Worm (Caenorhabditis elegans) whole organism, L1 larva: ENCODE data around the gene ceh-14.

ENCODE experiments used
- C04F5.9 ChIP-seq: sonication (generic microtip); optimal IDR thresholded peaks from 2 replicates; lab custom pipeline; 2016; ENCODE audit warnings: missing genetic modification characterization, missing compliant biosample characterization
- C16A3.4 ChIP-seq: fragments of 150-350 bp; optimal IDR thresholded peaks from 2 replicates; lab custom pipeline; 2014; ENCODE audit warnings: missing biosample characterization, missing genetic modification characterization
- F16B12.6 ChIP-seq: fragments of 150-350 bp; optimal IDR thresholded peaks from 2 replicates; lab custom pipeline; 2014; ENCODE audit warnings: missing biosample characterization, missing genetic modification characterization
- aha-1 ChIP-seq: fragments of 150-350 bp; optimal IDR thresholded peaks from 2 replicates; lab custom pipeline; 2014; ENCODE audit warnings: missing biosample characterization, missing genetic modification characterization
- alr-1 ChIP-seq: fragments of 200-800 bp; sonication (Bioruptor generic); optimal IDR thresholded peaks from 2 replicates; lab custom pipeline; 2018; ENCODE audit warnings: borderline replicate concordance, mild to moderate bottlenecking, missing genetic modification characterization, missing compliant biosample characterization
- blmp-1 ChIP-seq: fragments of 150-350 bp; optimal IDR thresholded peaks from 2 replicates; lab custom pipeline; 2014; ENCODE audit warnings: missing biosample characterization, missing genetic modification characterization
- ceh-8 ChIP-seq: fragments of 200-800 bp; sonication (Bioruptor generic); optimal IDR thresholded peaks from 2 replicates; lab custom pipeline; 2018; ENCODE audit warnings: mild to moderate bottlenecking, missing genetic modification characterization, moderate library complexity, missing compliant biosample characterization
- ceh-82 ChIP-seq, 3 experiments: fragments of 150-350 bp in 1 of 3; sonication (generic microtip) in 2 of 3; optimal IDR thresholded peaks; 2 replicates each; lab custom pipeline; 2014 to 2017; ENCODE audit warnings: missing biosample characterization in 3 of 3, missing genetic modification characterization in 3 of 3
- dsc-1 ChIP-seq: sonication (generic microtip); optimal IDR thresholded peaks from 2 replicates; lab custom pipeline; 2016; ENCODE audit warnings: mild to moderate bottlenecking, missing genetic modification characterization, missing compliant biosample characterization
- egl-13 ChIP-seq: sonication (generic microtip); optimal IDR thresholded peaks from 2 replicates; lab custom pipeline; 2016; ENCODE audit warnings: missing genotype, missing genetic modification reagents, missing genetic modification characterization, missing compliant biosample characterization
- egl-27 ChIP-seq, 2 experiments: fragments of 150-350 bp in 1 of 2; sonication (generic microtip); optimal IDR thresholded peaks; 3 replicates each; lab custom pipeline; 2017 to 2018; ENCODE audit warnings: missing biosample characterization in 2 of 2, missing genetic modification characterization in 2 of 2, missing genetic modification reagents in 2 of 2
- elt-2 ChIP-seq: sonication (generic microtip); optimal IDR thresholded peaks from 2 replicates; lab custom pipeline; 2016; ENCODE audit warnings: missing genetic modification characterization, mild to moderate bottlenecking, inconsistent platforms, missing compliant biosample characterization, missing genetic modification reagents
- elt-3 ChIP-seq, 6 experiments: fragments of 150-350 bp in 1 of 6; sonication (generic microtip); optimal IDR thresholded peaks; 2 replicates each; lab custom pipeline; 2017 to 2018; ENCODE audit warnings: missing biosample characterization in 6 of 6, missing genetic modification characterization in 6 of 6, inconsistent platforms in 1 of 6
- ets-5 ChIP-seq: fragments of 200-800 bp; sonication (Bioruptor generic); IDR thresholded peaks from 2 replicates; pipeline ENCODE4 v1.3.6; 2022; ENCODE audit warnings: missing genetic modification characterization, missing compliant biosample characterization
- fkh-10 ChIP-seq: sonication (generic microtip); optimal IDR thresholded peaks from 2 replicates; lab custom pipeline; 2017; ENCODE audit warnings: missing biosample characterization, missing genetic modification reagents, missing genetic modification characterization
- fkh-4 ChIP-seq: sonication (generic microtip); optimal IDR thresholded peaks from 2 replicates; lab custom pipeline; 2016; ENCODE audit warnings: missing compliant biosample characterization, missing genetic modification characterization, borderline replicate concordance
- fos-1 ChIP-seq: fragments of 150-350 bp; optimal IDR thresholded peaks from 2 replicates; lab custom pipeline; 2014; ENCODE audit warnings: missing biosample characterization, missing genetic modification characterization
- hlh-17 ChIP-seq: fragments of 200-800 bp; sonication (Bioruptor generic); optimal IDR thresholded peaks from 2 replicates; lab custom pipeline; 2018; ENCODE audit warnings: missing genetic modification characterization, mild to moderate bottlenecking, missing compliant biosample characterization, moderate library complexity, borderline replicate concordance
- hlh-4 ChIP-seq: sonication (generic microtip); optimal IDR thresholded peaks from 2 replicates; lab custom pipeline; 2016; ENCODE audit warnings: mild to moderate bottlenecking, missing genetic modification characterization, missing compliant biosample characterization
- isw-1 ChIP-seq: fragments of 200-800 bp; sonication (Bioruptor generic); IDR thresholded peaks from 2 replicates; pipeline ENCODE4 v1.3.6; 2022; ENCODE audit warnings: missing genetic modification characterization, missing compliant biosample characterization
- jun-1 ChIP-seq: fragments of 150-350 bp; optimal IDR thresholded peaks from 2 replicates; lab custom pipeline; 2014; ENCODE audit warnings: missing biosample characterization, missing genetic modification reagents, missing genetic modification characterization
- lin-14 ChIP-seq: fragments of 200-800 bp; sonication (Bioruptor generic); optimal IDR thresholded peaks from 2 replicates; lab custom pipeline; 2018; ENCODE audit warnings: mild to moderate bottlenecking, missing genetic modification characterization, moderate library complexity, missing compliant biosample characterization
- lin-15B ChIP-seq: fragments of 150-350 bp; sonication (generic microtip); optimal IDR thresholded peaks from 3 replicates; lab custom pipeline; 2014; ENCODE audit warnings: missing biosample characterization, missing genetic modification characterization
- lin-35 ChIP-seq, 2 experiments: fragments of 150-350 bp; optimal IDR thresholded peaks; 2 replicates each; lab custom pipeline; 2014; ENCODE audit warnings: missing biosample characterization in 2 of 2, missing genetic modification characterization in 2 of 2, missing genetic modification reagents in 2 of 2
- lin-39 ChIP-seq: fragments of 150-350 bp; optimal IDR thresholded peaks from 2 replicates; lab custom pipeline; 2014; ENCODE audit warnings: missing biosample characterization, missing genetic modification reagents, missing genetic modification characterization
- lir-3 ChIP-seq: sonication (generic microtip); optimal IDR thresholded peaks from 2 replicates; lab custom pipeline; 2016; ENCODE audit warnings: mild to moderate bottlenecking, missing genetic modification characterization, moderate library complexity, missing compliant biosample characterization; ENCODE audit not compliant: poor library complexity
- lsy-2 ChIP-seq, 2 experiments: fragments of 150-350 bp; optimal IDR thresholded peaks; 2 replicates each; lab custom pipeline; 2014; ENCODE audit warnings: missing biosample characterization in 2 of 2, missing genetic modification characterization in 2 of 2
- mep-1 ChIP-seq: fragments of 150-350 bp; optimal IDR thresholded peaks from 2 replicates; lab custom pipeline; 2014; ENCODE audit warnings: missing biosample characterization, missing genetic modification characterization
- nhr-11 ChIP-seq: fragments of 150-350 bp; optimal IDR thresholded peaks from 2 replicates; lab custom pipeline; 2014; ENCODE audit warnings: missing biosample characterization, missing genetic modification characterization
- nhr-19 ChIP-seq: fragments of 200-800 bp; sonication (Bioruptor generic); conservative IDR thresholded peaks from 2 replicates; pipeline ENCODE4 v1.3.6; 2022; ENCODE audit warnings: missing genetic modification characterization, missing compliant biosample characterization
- nhr-71 ChIP-seq: sonication (generic microtip); optimal IDR thresholded peaks from 2 replicates; lab custom pipeline; 2016; ENCODE audit warnings: mild to moderate bottlenecking, missing genetic modification characterization, moderate library complexity, missing compliant biosample characterization
- nhr-76 ChIP-seq: sonication (generic microtip); optimal IDR thresholded peaks from 2 replicates; lab custom pipeline; 2017; ENCODE audit warnings: missing biosample characterization, missing genetic modification characterization
- nhr-85 ChIP-seq: sonication (generic microtip); peaks from one replicate; lab custom pipeline; 2016; ENCODE audit warnings: missing genetic modification characterization, inconsistent platforms, missing compliant biosample characterization
- nhr-90 ChIP-seq: sonication (generic microtip); optimal IDR thresholded peaks from 2 replicates; lab custom pipeline; 2016; ENCODE audit warnings: mild to moderate bottlenecking, missing genetic modification characterization, missing compliant biosample characterization; ENCODE audit not compliant: poor library complexity
- pag-3 ChIP-seq: sonication (generic microtip); optimal IDR thresholded peaks from 2 replicates; lab custom pipeline; 2017; ENCODE audit warnings: missing genetic modification characterization, mild to moderate bottlenecking, missing compliant biosample characterization, antibody characterized with exemption, borderline replicate concordance; ENCODE audit not compliant: insufficient read depth
- pqm-1 ChIP-seq: sonication (generic microtip); optimal IDR thresholded peaks from 3 replicates; lab custom pipeline; 2017; ENCODE audit warnings: missing biosample characterization, missing genetic modification characterization
- rnt-1 ChIP-seq: sonication (generic microtip); optimal IDR thresholded peaks from 2 replicates; lab custom pipeline; 2016; ENCODE audit warnings: mild to moderate bottlenecking, missing genetic modification characterization, moderate library complexity, missing compliant biosample characterization
- skn-1 ChIP-seq: fragments of 150-350 bp; optimal IDR thresholded peaks from 2 replicates; lab custom pipeline; 2014; ENCODE audit warnings: missing biosample characterization, missing genetic modification characterization
- snu-23 ChIP-seq: sonication (generic microtip); optimal IDR thresholded peaks from 2 replicates; lab custom pipeline; 2016; ENCODE audit warnings: missing genetic modification characterization, missing compliant biosample characterization
- sox-4 ChIP-seq: sonication (generic microtip); optimal IDR thresholded peaks from 2 replicates; lab custom pipeline; 2016; ENCODE audit warnings: missing genetic modification characterization, missing compliant biosample characterization
- sup-37 ChIP-seq: fragments of 200-800 bp; sonication (Bioruptor generic); optimal IDR thresholded peaks from 2 replicates; lab custom pipeline; 2018; ENCODE audit warnings: mild to moderate bottlenecking, missing genetic modification characterization, missing compliant biosample characterization
- swsn-7 ChIP-seq: sonication (generic microtip); optimal IDR thresholded peaks from 2 replicates; lab custom pipeline; 2016; ENCODE audit warnings: missing genetic modification characterization, missing compliant biosample characterization
- unc-130 ChIP-seq: fragments of 150-350 bp; optimal IDR thresholded peaks from 2 replicates; lab custom pipeline; 2017; ENCODE audit warnings: missing biosample characterization, missing genetic modification characterization, inconsistent platforms
- unc-30 ChIP-seq: sonication (generic microtip); optimal IDR thresholded peaks from 2 replicates; lab custom pipeline; 2017; ENCODE audit warnings: missing biosample characterization, missing genetic modification characterization
- unc-98 ChIP-seq: fragments of 200-800 bp; sonication (Bioruptor generic); IDR thresholded peaks from 2 replicates; pipeline ENCODE4 v1.3.6; 2022; ENCODE audit warnings: missing genetic modification characterization, missing compliant biosample characterization
- xbp-1 ChIP-seq: sonication (generic microtip); optimal IDR thresholded peaks from 2 replicates; lab custom pipeline; 2016; ENCODE audit warnings: missing genetic modification characterization, missing compliant biosample characterization
- ztf-11 ChIP-seq, 2 experiments: sonication (generic microtip); optimal IDR thresholded peaks; 2 replicates each; lab custom pipeline; 2016 to 2017; ENCODE audit warnings: missing genetic modification characterization in 2 of 2, missing biosample characterization in 1 of 2, missing compliant biosample characterization in 1 of 2
- ztf-4 ChIP-seq: fragments of 150-350 bp; optimal IDR thresholded peaks from 2 replicates; lab custom pipeline; 2014; ENCODE audit warnings: missing biosample characterization, missing genetic modification characterization

The ceh-14 gene

ce11 chrX:7568684-7569289 is 36.3 kb upstream of the ceh-14 start (continued):
- TF ChIP-seq swsn-7 (no peak), aha-1 (tag; lab: Kevin White, UChicago) (no peak), rnt-1 (tag; lab: Kevin White, UChicago) (no peak), ceh-8 (GFP tag; lab: Kevin White, UChicago) (no peak), C04F5.9 (tag; lab: Kevin White, UChicago) (no peak), fos-1 (tag; lab: Kevin White, UChicago) (no peak), snu-23 (GFP tag; lab: Kevin White, UChicago) (peak; percentile 36), sup-37 (no peak), elt-3 (tag; optimal IDR thresholded peaks at IDR 0.05; lab: Kevin White, UChicago) (peak in 3 of 6 experiments; percentile 46 to 57 (median 55)), C16A3.4 (tag; lab: Kevin White, UChicago) (no peak), hlh-17 (GFP tag; lab: Kevin White, UChicago) (no peak), alr-1 (tag; lab: Kevin White, UChicago) (no peak), isw-1 (GFP tag; lab: Robert Waterston, UW) (no peak), skn-1 (tag; lab: Kevin White, UChicago) (no peak), pqm-1 (tag; lab: Kevin White, UChicago) (no peak), ztf-4 (no peak), dsc-1 (no peak), egl-13 (tag; lab: Kevin White, UChicago) (no peak), egl-27 (tag; optimal IDR thresholded peaks at IDR 0.05; lab: Kevin White, UChicago) (no peak), lin-39 (no peak), nhr-76 (no peak), lin-15B (tag; lab: Kevin White, UChicago) (no peak), elt-2 (tag; lab: Kevin White, UChicago) (no peak), lir-3 (tag; lab: Kevin White, UChicago) (no peak), blmp-1 (tag; lab: Kevin White, UChicago) (peak; percentile 24), unc-30 (tag; lab: Kevin White, UChicago) (no peak), ets-5 (GFP tag; lab: Robert Waterston, UW) (no peak), lin-35 (GFP tag; optimal IDR thresholded peaks at IDR 0.05; lab: Kevin White, UChicago) (no peak), fkh-4 (no peak), nhr-19 (peak; percentile 49), nhr-11 (tag; lab: Kevin White, UChicago) (no peak)

DNA sequence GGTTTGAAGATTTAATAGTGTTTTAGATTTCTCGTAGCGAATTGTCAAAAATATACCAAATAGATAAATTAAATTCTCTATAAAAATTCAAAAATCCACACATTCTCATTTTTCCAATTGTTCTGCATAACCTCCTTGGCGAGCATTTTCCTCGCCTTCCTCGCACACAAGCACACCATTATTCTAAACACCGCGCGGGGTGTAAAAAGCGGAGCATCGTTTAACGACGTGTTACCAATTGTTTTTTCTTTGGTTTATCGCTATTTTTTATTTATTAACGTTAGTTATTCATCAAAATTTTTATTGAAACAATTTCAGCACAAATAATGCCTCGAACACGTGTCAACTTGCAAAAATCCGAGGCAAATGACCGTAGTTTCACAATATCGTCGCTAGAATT is 32.5 kb upstream of the ceh-14 start, which contains the start of gene vps-52:
TSS of gene vps-52 (plus strand) at position 319 of the 400 bp plus-strand sequence.
- TF ChIP-seq nhr-85 (tag; lab: Kevin White, UChicago) (no peak), C16A3.4 (tag; lab: Kevin White, UChicago) (peak; percentile 15), pag-3 (tag; lab: Kevin White, UChicago) (no peak), ztf-11 (tag; optimal IDR thresholded peaks at IDR 0.05; lab: Kevin White, UChicago) (no peak), hlh-4 (tag; lab: Kevin White, UChicago) (no peak), lin-35 (GFP tag; optimal IDR thresholded peaks at IDR 0.05; lab: Kevin White, UChicago) (peak in 1 of 2 experiments; percentile 18), jun-1 (tag; lab: Kevin White, UChicago) (no peak), snu-23 (GFP tag; lab: Kevin White, UChicago) (peak; percentile 12), lin-14 (GFP tag; lab: Kevin White, UChicago) (peak; percentile 9), dsc-1 (no peak), hlh-17 (GFP tag; lab: Kevin White, UChicago) (no peak), lsy-2 (tag; optimal IDR thresholded peaks at IDR 0.05; lab: Kevin White, UChicago) (peak in 1 of 2 experiments; percentile 26), F16B12.6 (no peak), nhr-71 (tag; lab: Kevin White, UChicago) (no peak), xbp-1 (tag; lab: Kevin White, UChicago) (peak; percentile 18), blmp-1 (tag; lab: Kevin White, UChicago) (peak; percentile 31), unc-98 (GFP tag; lab: Robert Waterston, UW) (no peak), ceh-8 (GFP tag; lab: Kevin White, UChicago) (no peak), ceh-82 (tag; optimal IDR thresholded peaks at IDR 0.05; lab: Kevin White, UChicago) (no peak), unc-130 (tag; lab: Kevin White, UChicago) (peak; percentile 34), mep-1 (tag; lab: Kevin White, UChicago) (no peak), sox-4 (tag; lab: Kevin White, UChicago) (no peak), sup-37 (no peak), fkh-10 (GFP tag; lab: Kevin White, UChicago) (no peak), rnt-1 (tag; lab: Kevin White, UChicago) (no peak), nhr-90 (tag; lab: Kevin White, UChicago) (no peak)
